Fruit fly (Drosophila melanogaster) whole organism, embryonic: ENCODE data around the gene topi.

Experiments
- Atf-2 ChIP-seq: fragments of 200-800 bp; sonication (Bioruptor generic); optimal IDR thresholded peaks from 2 replicates; lab custom pipeline; 2016; ENCODE audit warnings: missing biosample characterization, missing genetic modification characterization
- CG10274 ChIP-seq: fragments of 200-800 bp; sonication (Bioruptor generic); optimal IDR thresholded peaks from 3 replicates; lab custom pipeline; 2017; ENCODE audit warnings: missing biosample characterization, mild to moderate bottlenecking, missing genetic modification characterization
- CG11247 ChIP-seq: fragments of 200-800 bp; sonication (Bioruptor generic); IDR thresholded peaks from 2 replicates; pipeline ENCODE4 v1.3.6; 2022; ENCODE audit warnings: missing biosample characterization, missing genetic modification characterization
- CG11398 ChIP-seq: fragments of 200-800 bp; sonication (Bioruptor generic); optimal IDR thresholded peaks from 2 replicates; lab custom pipeline; 2016; ENCODE audit warnings: missing biosample characterization, missing genetic modification characterization
- CG11504 ChIP-seq: fragments of 200-800 bp; sonication (Bioruptor generic); optimal IDR thresholded peaks from 3 replicates; lab custom pipeline; 2019; ENCODE audit warnings: missing biosample characterization, mild to moderate bottlenecking, missing genetic modification characterization, moderate library complexity
- CG11695 ChIP-seq: fragments of 200-800 bp; sonication (Bioruptor generic); IDR thresholded peaks from 3 replicates; pipeline ENCODE4 v1.3.6; 2022; ENCODE audit warnings: missing biosample characterization, missing genetic modification characterization
- CG12104 ChIP-seq: fragments of 200-800 bp; sonication (Bioruptor generic); optimal IDR thresholded peaks from 3 replicates; lab custom pipeline; 2016; ENCODE audit warnings: missing biosample characterization, missing genetic modification characterization
- CG12659 ChIP-seq: fragments of 200-800 bp; sonication (Bioruptor generic); optimal IDR thresholded peaks from 3 replicates; lab custom pipeline; 2017; ENCODE audit warnings: mild to moderate bottlenecking, missing biosample characterization, missing genetic modification reagents, missing genetic modification characterization
- CG13287 ChIP-seq: fragments of 200-800 bp; sonication (Bioruptor generic); IDR thresholded peaks from 2 replicates; pipeline ENCODE4 v1.3.6; 2022; ENCODE audit warnings: missing biosample characterization, missing genetic modification characterization; ENCODE audit not compliant: partially characterized antibody
- CG13424 ChIP-seq: fragments of 200-800 bp; sonication (Bioruptor generic); optimal IDR thresholded peaks from 2 replicates; lab custom pipeline; 2019; ENCODE audit warnings: missing biosample characterization, mild to moderate bottlenecking, missing genetic modification characterization, moderate library complexity
- CG18011 ChIP-seq: fragments of 200-800 bp; sonication (Bioruptor generic); optimal IDR thresholded peaks from 2 replicates; lab custom pipeline; 2017; ENCODE audit warnings: missing biosample characterization, missing genetic modification characterization, mild to moderate bottlenecking, moderate library complexity, missing genotype
- CG4360 ChIP-seq: fragments of 200-800 bp; sonication (Bioruptor generic); IDR thresholded peaks from 2 replicates; pipeline ENCODE4 v1.3.6; 2022; ENCODE audit warnings: missing biosample characterization, missing genetic modification characterization
- CG4424 ChIP-seq: fragments of 200-800 bp; sonication (Bioruptor generic); optimal IDR thresholded peaks from 3 replicates; lab custom pipeline; 2016; ENCODE audit warnings: missing biosample characterization, missing genetic modification characterization
- CG4854 ChIP-seq: fragments of 200-800 bp; sonication (Bioruptor generic); optimal IDR thresholded peaks from 2 replicates; lab custom pipeline; 2016; ENCODE audit warnings: missing biosample characterization, missing genetic modification characterization, inconsistent platforms
- CHES-1-like ChIP-seq: fragments of 200-800 bp; sonication (Bioruptor generic); optimal IDR thresholded peaks from 2 replicates; lab custom pipeline; 2016; ENCODE audit warnings: missing biosample characterization, missing genetic modification characterization
- CrebB ChIP-seq: fragments of 200-800 bp; sonication (Bioruptor generic); optimal IDR thresholded peaks from 3 replicates; lab custom pipeline; 2018; ENCODE audit warnings: missing biosample characterization, mild to moderate bottlenecking, missing genetic modification characterization
- D19B ChIP-seq: fragments of 200-800 bp; sonication (Bioruptor generic); optimal IDR thresholded peaks from 2 replicates; lab custom pipeline; 2017; ENCODE audit warnings: missing biosample characterization, mild to moderate bottlenecking, missing genetic modification characterization
- Ets97D ChIP-seq: fragments of 200-800 bp; sonication (Bioruptor generic); optimal IDR thresholded peaks from 3 replicates; lab custom pipeline; 2016; ENCODE audit warnings: missing biosample characterization, missing genetic modification characterization
- H15 ChIP-seq: fragments of 200-800 bp; sonication (Bioruptor generic); IDR thresholded peaks from 3 replicates; pipeline ENCODE4 v1.3.6; 2022; ENCODE audit warnings: missing biosample characterization, missing genetic modification characterization
- HmgZ ChIP-seq: fragments of 200-800 bp; sonication (Bioruptor generic); optimal IDR thresholded peaks from 2 replicates; lab custom pipeline; 2018; ENCODE audit warnings: missing biosample characterization, mild to moderate bottlenecking, missing genetic modification characterization
- Hr51 ChIP-seq, 2 experiments: fragments of 200-800 bp; sonication (Bioruptor generic); optimal IDR thresholded peaks; 2 replicates in 1 of 2; 3 replicates in 1 of 2; lab custom pipeline; 2016 to 2018; ENCODE audit warnings: missing biosample characterization in 2 of 2, missing genetic modification characterization in 2 of 2, mild to moderate bottlenecking in 1 of 2, moderate library complexity in 1 of 2
- MESR4 ChIP-seq: fragments of 200-800 bp; sonication (Bioruptor generic); optimal IDR thresholded peaks from 2 replicates; lab custom pipeline; 2018; ENCODE audit warnings: missing biosample characterization, mild to moderate bottlenecking, missing genetic modification characterization, moderate library complexity
- Meics ChIP-seq: fragments of 200-800 bp; sonication (Bioruptor generic); optimal IDR thresholded peaks from 2 replicates; lab custom pipeline; 2017; ENCODE audit warnings: missing biosample characterization, mild to moderate bottlenecking, missing genetic modification characterization
- NC2α ChIP-seq: fragments of 200-800 bp; sonication (Bioruptor generic); optimal IDR thresholded peaks from 2 replicates; lab custom pipeline; 2016; ENCODE audit warnings: missing biosample characterization, missing genetic modification characterization
- Rx ChIP-seq: fragments of 200-800 bp; sonication (Bioruptor generic); IDR thresholded peaks from 2 replicates; pipeline ENCODE4 v1.3.6; 2022; ENCODE audit warnings: missing biosample characterization, missing genetic modification characterization
- Taf1 ChIP-seq: fragments of 200-800 bp; sonication (Bioruptor generic); IDR thresholded peaks from 2 replicates; pipeline ENCODE4 v1.3.6; 2022; ENCODE audit warnings: missing biosample characterization, missing genetic modification characterization
- Xrp1 ChIP-seq: fragments of 200-800 bp; sonication (Bioruptor generic); IDR thresholded peaks from 2 replicates; pipeline ENCODE4 v1.3.6; 2022; ENCODE audit warnings: missing biosample characterization, missing genetic modification characterization
- YL-1 ChIP-seq: fragments of 200-800 bp; sonication (Bioruptor generic); optimal IDR thresholded peaks from 3 replicates; lab custom pipeline; 2017; ENCODE audit warnings: missing biosample characterization, mild to moderate bottlenecking, missing genetic modification characterization
- abd-A ChIP-seq: fragments of 200-800 bp; sonication (Bioruptor generic); optimal IDR thresholded peaks from 3 replicates; lab custom pipeline; 2019; ENCODE audit warnings: missing biosample characterization, mild to moderate bottlenecking, missing genetic modification characterization, moderate library complexity
- bcd ChIP-seq: fragments of 200-800 bp; sonication (Bioruptor generic); optimal IDR thresholded peaks from 2 replicates; lab custom pipeline; 2017; ENCODE audit warnings: missing biosample characterization, mild to moderate bottlenecking, missing genetic modification characterization
- bsh ChIP-seq, 2 experiments: fragments of 200-800 bp; sonication (Bioruptor generic); optimal IDR thresholded peaks; 2 replicates each; lab custom pipeline; 2017 to 2018; ENCODE audit warnings: mild to moderate bottlenecking in 2 of 2, missing biosample characterization in 2 of 2, missing genetic modification characterization in 2 of 2, moderate library complexity in 1 of 2
- cwo ChIP-seq: fragments of 200-800 bp; sonication (Bioruptor generic); optimal IDR thresholded peaks from 3 replicates; lab custom pipeline; 2017; ENCODE audit warnings: missing biosample characterization, missing genetic modification characterization, mild to moderate bottlenecking, moderate library complexity, missing genetic modification reagents
- disco-r ChIP-seq: fragments of 200-800 bp; sonication (Bioruptor generic); optimal IDR thresholded peaks from 2 replicates; lab custom pipeline; 2016; ENCODE audit warnings: missing biosample characterization, missing genetic modification characterization
- dysf ChIP-seq: fragments of 200-800 bp; sonication (Bioruptor generic); IDR thresholded peaks from 3 replicates; pipeline ENCODE4 v1.3.6; 2022; ENCODE audit warnings: missing biosample characterization, missing genetic modification characterization
- gcm ChIP-seq: fragments of 200-800 bp; sonication (Bioruptor generic); optimal IDR thresholded peaks from 2 replicates; lab custom pipeline; 2019; ENCODE audit warnings: missing biosample characterization, mild to moderate bottlenecking, missing genetic modification characterization, moderate library complexity
- gcm2 ChIP-seq: fragments of 200-800 bp; sonication (Bioruptor generic); optimal IDR thresholded peaks from 2 replicates; lab custom pipeline; 2016; ENCODE audit warnings: missing biosample characterization, missing genetic modification characterization
- gro ChIP-seq: fragments of 200-800 bp; sonication (Bioruptor generic); optimal IDR thresholded peaks from 2 replicates; lab custom pipeline; 2016; ENCODE audit warnings: missing biosample characterization, missing genetic modification characterization
- her ChIP-seq: fragments of 200-800 bp; sonication (Bioruptor generic); optimal IDR thresholded peaks from 2 replicates; lab custom pipeline; 2016; ENCODE audit warnings: missing biosample characterization, missing genetic modification characterization
- inv ChIP-seq: fragments of 200-800 bp; sonication (Bioruptor generic); IDR thresholded peaks from 2 replicates; pipeline ENCODE4 v1.3.6; 2022; ENCODE audit warnings: missing biosample characterization, missing genetic modification characterization; ENCODE audit not compliant: partially characterized antibody
- lbe ChIP-seq: fragments of 200-800 bp; sonication (Bioruptor generic); optimal IDR thresholded peaks from 2 replicates; lab custom pipeline; 2016; ENCODE audit warnings: missing biosample characterization, mild to moderate bottlenecking, missing genetic modification characterization
- lilli ChIP-seq: fragments of 200-800 bp; sonication (Bioruptor generic); optimal IDR thresholded peaks from 3 replicates; lab custom pipeline; 2016; ENCODE audit warnings: missing biosample characterization, missing genetic modification characterization
- pb ChIP-seq: fragments of 200-800 bp; sonication (Bioruptor generic); optimal IDR thresholded peaks from 3 replicates; lab custom pipeline; 2016; ENCODE audit warnings: missing biosample characterization, missing genetic modification characterization
- pnt ChIP-seq: fragments of 200-800 bp; sonication (Bioruptor generic); optimal IDR thresholded peaks from 3 replicates; lab custom pipeline; 2016; ENCODE audit warnings: missing biosample characterization, missing genetic modification characterization
- rib ChIP-seq: fragments of 200-800 bp; sonication (Bioruptor generic); IDR thresholded peaks from 2 replicates; pipeline ENCODE4 v1.3.6; 2022; ENCODE audit warnings: missing biosample characterization, missing genetic modification characterization
- run ChIP-seq: fragments of 200-800 bp; sonication (Bioruptor generic); optimal IDR thresholded peaks from 3 replicates; lab custom pipeline; 2018; ENCODE audit warnings: missing biosample characterization, mild to moderate bottlenecking, missing genetic modification characterization
- scrt ChIP-seq: fragments of 200-800 bp; sonication (Bioruptor generic); optimal IDR thresholded peaks from 2 replicates; lab custom pipeline; 2018; ENCODE audit warnings: missing biosample characterization, mild to moderate bottlenecking, missing genetic modification characterization, moderate library complexity
- sima ChIP-seq: fragments of 200-800 bp; sonication (Bioruptor generic); optimal IDR thresholded peaks from 2 replicates; lab custom pipeline; 2016; ENCODE audit warnings: missing biosample characterization, missing genetic modification characterization
- slbo ChIP-seq: fragments of 200-800 bp; sonication (Bioruptor generic); IDR thresholded peaks from 2 replicates; pipeline ENCODE4 v1.3.6; 2022; ENCODE audit warnings: missing biosample characterization, missing genetic modification characterization
- tx ChIP-seq: fragments of 200-800 bp; sonication (Bioruptor generic); optimal IDR thresholded peaks from 2 replicates; lab custom pipeline; 2016; ENCODE audit warnings: missing biosample characterization, missing genetic modification characterization
- unpg ChIP-seq: fragments of 200-800 bp; sonication (Bioruptor generic); optimal IDR thresholded peaks from 3 replicates; lab custom pipeline; 2018; ENCODE audit warnings: missing biosample characterization, mild to moderate bottlenecking, missing genetic modification characterization, moderate library complexity
- z ChIP-seq: fragments of 200-800 bp; sonication (Bioruptor generic); IDR thresholded peaks from 3 replicates; pipeline ENCODE4 v1.3.6; 2022; ENCODE audit warnings: missing biosample characterization, missing genetic modification characterization

The topi gene

DNA sequence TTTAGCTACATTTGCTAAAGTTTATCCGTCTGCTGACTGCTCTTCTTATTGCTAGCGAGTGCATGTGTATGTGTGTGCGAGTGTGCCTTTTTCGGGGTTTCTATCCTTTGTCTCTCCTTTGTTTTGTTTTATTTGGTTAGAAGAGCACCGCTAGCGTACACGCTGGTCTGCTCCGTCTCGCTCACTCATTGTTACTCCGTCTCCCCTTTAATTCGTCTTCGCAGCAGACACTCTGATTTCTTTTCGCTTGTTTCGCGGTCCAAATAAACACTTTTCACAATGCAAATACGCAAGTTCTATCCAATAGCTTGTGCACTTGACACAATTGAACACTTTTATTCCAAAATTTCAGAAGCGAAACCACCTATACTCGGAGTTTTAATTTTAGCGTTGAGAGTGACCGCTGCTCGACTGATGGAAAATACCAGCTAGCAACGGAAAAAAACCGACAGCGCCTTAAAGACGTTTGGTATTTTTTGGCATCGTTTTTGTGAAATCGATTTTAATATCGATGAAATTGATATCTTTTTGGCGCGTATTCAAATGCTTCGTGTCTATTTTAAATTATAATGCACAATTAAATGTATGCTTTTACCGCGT is 34.1 kb downstream of the topi start, which contains the start of gene FBXO11 (continued):
- TF ChIP-seq scrt (GFP tag; lab: Kevin White, UChicago) = no peak
- TF ChIP-seq CG4854 = no peak
- no peak for TF ChIP-seq CG13424 (tag; lab: Kevin White, UChicago)
- no peak for TF ChIP-seq Taf1 (GFP tag; lab: Robert Waterston, UW)
- TF ChIP-seq CG11398 (GFP tag; lab: Kevin White, UChicago) = no peak
- TF ChIP-seq Ets97D (GFP tag; lab: Kevin White, UChicago) = peak; percentile 49
- no peak for TF ChIP-seq dysf (GFP tag; lab: Robert Waterston, UW)
- no peak for TF ChIP-seq CG10274
- no peak for TF ChIP-seq CG11504 (tag; lab: Kevin White, UChicago)
- TF ChIP-seq CHES-1-like (GFP tag; lab: Kevin White, UChicago) = peak; percentile 58
- no peak for TF ChIP-seq CG12104 (GFP tag; lab: Kevin White, UChicago)
- TF ChIP-seq pnt = no peak
- no peak for TF ChIP-seq disco-r
- TF ChIP-seq D19B (GFP tag; lab: Kevin White, UChicago) = no peak
- no peak for TF ChIP-seq abd-A
- TF ChIP-seq HmgZ (tag; lab: Kevin White, UChicago) = peak; percentile 34
- peak; percentile 7 for TF ChIP-seq gcm (GFP tag; lab: Kevin White, UChicago)
- TF ChIP-seq CG13287 (GFP tag; lab: Robert Waterston, UW) = peak; percentile 70
- TF ChIP-seq Atf-2 (GFP tag; lab: Kevin White, UChicago) = no peak
- TF ChIP-seq CG11247 (GFP tag; lab: Robert Waterston, UW) = no peak
- no peak for TF ChIP-seq unpg (GFP tag; lab: Kevin White, UChicago)
- TF ChIP-seq gro (GFP tag; lab: Kevin White, UChicago) = peak; percentile 62
- TF ChIP-seq sima = no peak
- TF ChIP-seq rib (GFP tag; lab: Robert Waterston, UW) = no peak
- no peak for TF ChIP-seq CG4424 (GFP tag; lab: Kevin White, UChicago)
- TF ChIP-seq bsh (GFP tag; optimal IDR thresholded peaks at IDR 0.05; lab: Kevin White, UChicago) = no peak
- TF ChIP-seq CG4360 (GFP tag; lab: Robert Waterston, UW) = no peak
- no peak for TF ChIP-seq NC2α
- TF ChIP-seq inv (GFP tag; lab: Robert Waterston, UW) = peak; percentile 27; the same call in 1 of the 2 replicates
- TF ChIP-seq run (tag; lab: Kevin White, UChicago) = peak; percentile 47
- TF ChIP-seq slbo (GFP tag; lab: Robert Waterston, UW) = no peak
- TF ChIP-seq Meics (GFP tag; lab: Kevin White, UChicago) = no peak
- TF ChIP-seq lbe (GFP tag; lab: Kevin White, UChicago) = no peak
- TF ChIP-seq Rx = no peak
- TF ChIP-seq pb (GFP tag; lab: Kevin White, UChicago) = no peak
- TF ChIP-seq cwo (GFP tag; lab: Kevin White, UChicago) = no peak
- TF ChIP-seq MESR4 (GFP tag; lab: Kevin White, UChicago) = peak; percentile 98
- no peak for TF ChIP-seq lilli (GFP tag; lab: Kevin White, UChicago)
- peak; percentile 98 for TF ChIP-seq YL-1 (GFP tag; lab: Kevin White, UChicago)
- TF ChIP-seq bcd (GFP tag; lab: Kevin White, UChicago) = no peak
- no peak for TF ChIP-seq gcm2
- TF ChIP-seq CrebB (tag; lab: Kevin White, UChicago) = no peak
- no peak for TF ChIP-seq tx (GFP tag; lab: Kevin White, UChicago)
- TF ChIP-seq CG12659 (GFP tag; lab: Kevin White, UChicago) = peak; percentile 69
- TF ChIP-seq z (GFP tag; lab: Robert Waterston, UW) = no peak
- TF ChIP-seq Hr51 (GFP tag; optimal IDR thresholded peaks at IDR 0.05; lab: Kevin White, UChicago) = no peak
- TF ChIP-seq Xrp1 (GFP tag; lab: Robert Waterston, UW) = no peak
- no peak for TF ChIP-seq H15 (GFP tag; lab: Robert Waterston, UW)
- TF ChIP-seq her = peak; percentile 1
- no peak for TF ChIP-seq CG18011 (GFP tag; lab: Kevin White, UChicago)
- TF ChIP-seq CG11695 (GFP tag; lab: Robert Waterston, UW) = no peak
